Fruit fly (Drosophila melanogaster): ENCODE results near the gene hzg.
A peak's percentile ranks its signal among the peaks of the same experiment; 100 is the strongest.

The hzg gene

dm6 chr3L:16027163-16027633 is 22.7 kb upstream of the hzg start (continued):
- TF ChIP-seq usp (GFP tag; optimal IDR thresholded peaks at IDR 0.05) (no peak), Sp1 (GFP tag; optimal IDR thresholded peaks at IDR 0.05) (peak; percentile 49), CG32264 (GFP tag; optimal IDR thresholded peaks at IDR 0.05) (no peak), GATAd (GFP tag; optimal IDR thresholded peaks at IDR 0.05) (no peak), Hr83 (GFP tag; optimal IDR thresholded peaks at IDR 0.05; ENCODE audit: poor library complexity, severe bottlenecking) (peak; percentile 19), Jra (GFP tag; optimal IDR thresholded peaks at IDR 0.05) (no peak), Mio (GFP tag; optimal IDR thresholded peaks at IDR 0.05) (no peak), woc (GFP tag; optimal IDR thresholded peaks at IDR 0.05) (no peak), sv (GFP tag; optimal IDR thresholded peaks at IDR 0.05) (peak; percentile 1), Rel (GFP tag; optimal IDR thresholded peaks at IDR 0.05) (no peak), Rel (tag; optimal IDR thresholded peaks at IDR 0.05) (no peak)

- TF ChIP-seq Hr83 (GFP tag; optimal IDR thresholded peaks at IDR 0.05; ENCODE audit: poor library complexity, severe bottlenecking) (peak; percentile 22), psq (GFP tag; optimal IDR thresholded peaks at IDR 0.05) (peak; percentile 25), dmrt93B (GFP tag; optimal IDR thresholded peaks at IDR 0.05) (peak; percentile 32), N (GFP tag; optimal IDR thresholded peaks at IDR 0.05) (no peak), dsf (GFP tag; optimal IDR thresholded peaks at IDR 0.05; ENCODE audit: borderline replicate concordance) (no peak), Myc (optimal IDR thresholded peaks at IDR 0.05) (no peak), rgr (GFP tag; optimal IDR thresholded peaks at IDR 0.05) (peak; percentile 60), brk (GFP tag; optimal IDR thresholded peaks at IDR 0.05) (no peak), h (GFP tag; optimal IDR thresholded peaks at IDR 0.05) (peak; percentile 51), CrebA (GFP tag; optimal IDR thresholded peaks at IDR 0.05; ENCODE audit: borderline replicate concordance) (no peak), lola (GFP tag; optimal IDR thresholded peaks at IDR 0.05) (no peak), CG32264 (GFP tag; optimal IDR thresholded peaks at IDR 0.05) (no peak), Hnf4 (GFP tag; optimal IDR thresholded peaks at IDR 0.05) (peak; percentile 40), Mio (GFP tag; optimal IDR thresholded peaks at IDR 0.05) (no peak), sv (GFP tag; optimal IDR thresholded peaks at IDR 0.05) (peak; percentile 15), woc (GFP tag; optimal IDR thresholded peaks at IDR 0.05) (no peak), Dif (GFP tag; optimal IDR thresholded peaks at IDR 0.05; ENCODE audit: partially characterized antibody) (no peak), Vsx2 (GFP tag; optimal IDR thresholded peaks at IDR 0.05; ENCODE audit: partially characterized antibody) (no peak), sage (GFP tag; optimal IDR thresholded peaks at IDR 0.05) (no peak), fru (GFP tag; optimal IDR thresholded peaks at IDR 0.05) (peak; percentile 23), Jra (GFP tag; optimal IDR thresholded peaks at IDR 0.05) (no peak), Rel (GFP tag; optimal IDR thresholded peaks at IDR 0.05) (no peak), Rel (tag; optimal IDR thresholded peaks at IDR 0.05) (no peak), usp (GFP tag; optimal IDR thresholded peaks at IDR 0.05) (no peak), br (GFP tag; optimal IDR thresholded peaks at IDR 0.05) (peak; percentile 51), dl (GFP tag; optimal IDR thresholded peaks at IDR 0.05; ENCODE audit: insufficient read depth in 1 of 2, partially characterized antibody in 2 of 2) (no peak), CG9705 (GFP tag; optimal IDR thresholded peaks at IDR 0.05) (peak; percentile 1), pan (optimal IDR thresholded peaks at IDR 0.05) (no peak), Hr78 (GFP tag; optimal IDR thresholded peaks at IDR 0.05) (no peak), Abd-B (GFP tag; optimal IDR thresholded peaks at IDR 0.05) (no peak), Dfd (GFP tag; optimal IDR thresholded peaks at IDR 0.05) (no peak), Sp1 (GFP tag; optimal IDR thresholded peaks at IDR 0.05) (peak; percentile 33), jim (GFP tag; optimal IDR thresholded peaks at IDR 0.05) (peak; percentile 29), HLH106 (tag; optimal IDR thresholded peaks at IDR 0.05) (peak; percentile 0), foxo (GFP tag; optimal IDR thresholded peaks at IDR 0.05) (peak in 1 of 2 experiments; percentile 25), tai (GFP tag; optimal IDR thresholded peaks at IDR 0.05) (no peak), ey (GFP tag; optimal IDR thresholded peaks at IDR 0.05) (no peak), GATAd (GFP tag; optimal IDR thresholded peaks at IDR 0.05) (no peak), OdsH (GFP tag; optimal IDR thresholded peaks at IDR 0.05) (peak; percentile 39)
Observed at dm6 chr3L:16026065-16026789, 21.7 kb upstream of the hzg start.

Measured in whole organism, wandering third instar larva.